Worm (Caenorhabditis elegans) whole organism, young adult: ENCODE results near the gene math-3.

Experiments used
- F22D6.2 ChIP-seq: sonication (generic microtip); optimal IDR thresholded peaks from 2 replicates; lab custom pipeline; 2016; ENCODE audit warnings: mild to moderate bottlenecking, missing genetic modification characterization, missing compliant biosample characterization
- F57C9.4 ChIP-seq: sonication (generic microtip); optimal IDR thresholded peaks from 2 replicates; lab custom pipeline; 2017; ENCODE audit warnings: mild to moderate bottlenecking, missing genetic modification characterization, missing compliant biosample characterization
- snpc-4 ChIP-seq, 5 experiments: fragments of 150-350 bp in 1 of 5; sonication (generic microtip) in 4 of 5; optimal IDR thresholded peaks; 2 replicates each; lab custom pipeline; 2014 to 2018; ENCODE audit warnings: missing genetic modification characterization in 5 of 5, missing biosample characterization in 3 of 5, antibody characterized with exemption in 2 of 5, mild to moderate bottlenecking in 2 of 5, missing compliant biosample characterization in 2 of 5, missing genotype in 2 of 5, moderate library complexity in 2 of 5, missing genetic modification reagents in 1 of 5
- sptf-2 ChIP-seq: fragments of 200-800 bp; sonication (Bioruptor generic); optimal IDR thresholded peaks from 2 replicates; lab custom pipeline; 2018; ENCODE audit warnings: mild to moderate bottlenecking, missing genetic modification characterization, missing compliant biosample characterization

DNA sequence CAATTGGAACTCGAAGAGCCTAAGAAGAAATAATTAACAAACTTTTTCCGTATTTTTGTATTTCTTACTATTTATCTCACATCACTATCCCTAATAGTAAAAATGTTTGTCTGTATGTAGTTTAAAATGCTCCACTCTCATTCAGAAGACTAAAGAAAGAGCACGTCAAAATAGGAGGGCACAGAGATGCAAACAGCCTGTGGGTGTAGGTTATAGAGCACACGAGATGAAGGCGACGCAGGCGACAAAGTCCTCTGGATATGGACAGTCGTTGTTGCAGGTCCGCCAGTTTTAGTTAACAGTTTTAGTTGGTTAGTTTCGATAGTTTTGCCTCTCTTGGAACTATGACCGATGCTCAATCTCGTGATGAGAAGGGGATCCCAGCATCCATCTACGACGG lies 40.0 kb upstream of the math-3 start, which contains the start of gene ceh-82:
- TF ChIP-seq F22D6.2 (tag; lab: Kevin White, UChicago) (no peak), sptf-2 (no peak), snpc-4 (GFP tag; optimal IDR thresholded peaks at IDR 0.05; lab: Kevin White, UChicago) (no peak), snpc-4 (tag; optimal IDR thresholded peaks at IDR 0.05; lab: Kevin White, UChicago) (no peak), F57C9.4 (tag; lab: Kevin White, UChicago) (no peak)
